Fruit fly (Drosophila melanogaster): ENCODE measurements around the gene CG4596.

The CG4596 gene

dm6 chr3R:10832526-10833165 is 40.2 kb upstream of the CG4596 start (continued):
- TF ChIP-seq Ets96B (tag; optimal IDR thresholded peaks at IDR 0.05) (peak; percentile 93), CG11294 (GFP tag; IDR thresholded peaks at IDR 0.05) (peak; percentile 87), CG3032 (tag; optimal IDR thresholded peaks at IDR 0.05) (peak; percentile 92), vri (GFP tag; optimal IDR thresholded peaks at IDR 0.05) (no peak), spab (GFP tag; optimal IDR thresholded peaks at IDR 0.05) (peak; percentile 90), CG6808 (GFP tag; optimal IDR thresholded peaks at IDR 0.05) (peak; percentile 93), Eip78C (GFP tag) (peak; percentile 94), CG8119 (GFP tag; IDR thresholded peaks at IDR 0.05) (peak; percentile 88), lz (GFP tag; optimal IDR thresholded peaks at IDR 0.05) (peak; percentile 20), Lpt (GFP tag; optimal IDR thresholded peaks at IDR 0.05) (peak; percentile 92), Eip93F (GFP tag; optimal IDR thresholded peaks at IDR 0.05) (no peak), esn (GFP tag; optimal IDR thresholded peaks at IDR 0.05) (no peak), CG10669 (GFP tag; optimal IDR thresholded peaks at IDR 0.05) (peak; percentile 89), CG6792 (GFP tag; optimal IDR thresholded peaks at IDR 0.05) (peak; percentile 43)

dm6 chr3R:10834893-10835292 is 37.9 kb upstream of the CG4596 start:
- peak; percentile 96 for TF ChIP-seq CG32006 (GFP tag; optimal IDR thresholded peaks at IDR 0.05)
- TF ChIP-seq Eip78C (GFP tag) = peak; percentile 99
- TF ChIP-seq svp (GFP tag) = peak; percentile 99
- peak; percentile 98 for TF ChIP-seq CG6163 (GFP tag; IDR thresholded peaks at IDR 0.05)
- TF ChIP-seq eg (GFP tag; IDR thresholded peaks at IDR 0.05) = peak; percentile 97
- TF ChIP-seq CG16779 (tag; optimal IDR thresholded peaks at IDR 0.05) = peak; percentile 94
- peak; percentile 96 for TF ChIP-seq CG6854 (GFP tag; optimal IDR thresholded peaks at IDR 0.05)
- TF ChIP-seq ss (GFP tag; optimal IDR thresholded peaks at IDR 0.05) = peak; percentile 95 to 98
- peak; percentile 98 for TF ChIP-seq Eip93F (GFP tag; optimal IDR thresholded peaks at IDR 0.05)
- peak; percentile 90 for TF ChIP-seq Sox14 (GFP tag; optimal IDR thresholded peaks at IDR 0.05)
- TF ChIP-seq OdsH (GFP tag; optimal IDR thresholded peaks at IDR 0.05) = peak; percentile 97
- TF ChIP-seq spab (GFP tag; optimal IDR thresholded peaks at IDR 0.05) = peak; percentile 95
- TF ChIP-seq lz (GFP tag; optimal IDR thresholded peaks at IDR 0.05) = peak; percentile 95
- peak; percentile 92 for TF ChIP-seq Smox (GFP tag; optimal IDR thresholded peaks at IDR 0.05)
- TF ChIP-seq CG9139 (GFP tag; optimal IDR thresholded peaks at IDR 0.05) = peak; percentile 92
- peak; percentile 93 for TF ChIP-seq fd59A (GFP tag; optimal IDR thresholded peaks at IDR 0.05)
- TF ChIP-seq esn (GFP tag; optimal IDR thresholded peaks at IDR 0.05) = peak; percentile 96
- TF ChIP-seq CG8632 (GFP tag; optimal IDR thresholded peaks at IDR 0.05) = peak; percentile 95
- TF ChIP-seq fkh (GFP tag; optimal IDR thresholded peaks at IDR 0.05) = no peak
- TF ChIP-seq Hr4 (GFP tag; optimal IDR thresholded peaks at IDR 0.05) = peak; percentile 95
- peak; percentile 89 for TF ChIP-seq CG11294 (GFP tag; IDR thresholded peaks at IDR 0.05)
- TF ChIP-seq Blimp-1 (GFP tag; optimal IDR thresholded peaks at IDR 0.05) = peak; percentile 88
- peak; percentile 95 for TF ChIP-seq Sox102F (GFP tag; optimal IDR thresholded peaks at IDR 0.05)
- TF ChIP-seq dsx (GFP tag; optimal IDR thresholded peaks at IDR 0.05; ENCODE audit: poor library complexity, severe bottlenecking) = peak; percentile 93
- TF ChIP-seq CG10631 (GFP tag; optimal IDR thresholded peaks at IDR 0.05) = peak; percentile 95
- peak; percentile 88 for TF ChIP-seq Gug (GFP tag; IDR thresholded peaks at IDR 0.05)
- peak; percentile 89 for TF ChIP-seq fd85E (GFP tag; optimal IDR thresholded peaks at IDR 0.05)
- TF ChIP-seq CG8319 (GFP tag; optimal IDR thresholded peaks at IDR 0.05) = peak; percentile 92
- peak; percentile 97 for TF ChIP-seq Eip75B (GFP tag; optimal IDR thresholded peaks at IDR 0.05)
- peak; percentile 93 for TF ChIP-seq pdm3 (GFP tag; optimal IDR thresholded peaks at IDR 0.05)
- TF ChIP-seq CG10669 (GFP tag; optimal IDR thresholded peaks at IDR 0.05) = peak; percentile 92
- TF ChIP-seq CG34406 (GFP tag; optimal IDR thresholded peaks at IDR 0.05) = peak; percentile 95
- peak; percentile 86 for TF ChIP-seq Hr39 (GFP tag; optimal IDR thresholded peaks at IDR 0.05)
- peak; percentile 94 for TF ChIP-seq CG3032 (tag; optimal IDR thresholded peaks at IDR 0.05)
- peak; percentile 96 for TF ChIP-seq topi (GFP tag; optimal IDR thresholded peaks at IDR 0.05)
- TF ChIP-seq Sox15 (GFP tag; optimal IDR thresholded peaks at IDR 0.05) = peak; percentile 90
- TF ChIP-seq salr (GFP tag; optimal IDR thresholded peaks at IDR 0.05) = peak; percentile 88 to 93
- peak; percentile 96 for TF ChIP-seq CG6808 (GFP tag; optimal IDR thresholded peaks at IDR 0.05)
- peak; percentile 93 for TF ChIP-seq CG4318 (GFP tag; optimal IDR thresholded peaks at IDR 0.05)
- peak; percentile 92 for TF ChIP-seq dac (GFP tag; optimal IDR thresholded peaks at IDR 0.05)
- TF ChIP-seq achi (GFP tag; optimal IDR thresholded peaks at IDR 0.05) = peak; percentile 96
- peak; percentile 95 for TF ChIP-seq CG11762 (GFP tag; optimal IDR thresholded peaks at IDR 0.05; ENCODE audit: insufficient read depth)
- peak; percentile 94 for TF ChIP-seq vri (GFP tag; optimal IDR thresholded peaks at IDR 0.05)
